Fruit fly (Drosophila melanogaster): ENCODE data around the gene CG4955.
A peak's percentile ranks its signal among the peaks of the same experiment; 100 is the strongest.

Gene CG4955

DNA sequence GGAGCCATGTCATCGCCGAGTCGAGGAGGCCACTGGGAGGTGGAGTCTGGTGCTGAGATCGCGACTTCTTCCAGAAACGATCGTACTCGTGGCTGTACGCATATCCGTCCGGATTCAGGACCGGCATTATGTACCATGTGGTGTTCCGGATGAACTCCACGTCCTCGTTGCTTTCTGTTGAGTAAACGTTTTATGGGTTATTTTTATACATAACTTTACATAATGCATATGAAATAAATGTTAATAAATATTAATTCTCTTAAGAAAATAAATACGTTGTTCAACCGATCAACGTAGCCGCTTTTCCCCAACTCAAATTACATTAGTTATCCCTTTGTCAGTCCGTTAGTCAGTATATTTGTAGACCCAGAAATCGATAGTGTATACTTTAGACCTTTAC, at the start of gene CG4955:
Gene CG4955 (plus strand): TSS at position 301 of the 400 bp plus-strand sequence.
- TF ChIP-seq Crg-1 (GFP tag; optimal IDR thresholded peaks at IDR 0.05) (no peak), bab1 (GFP tag; optimal IDR thresholded peaks at IDR 0.05) (no peak)

DNA sequence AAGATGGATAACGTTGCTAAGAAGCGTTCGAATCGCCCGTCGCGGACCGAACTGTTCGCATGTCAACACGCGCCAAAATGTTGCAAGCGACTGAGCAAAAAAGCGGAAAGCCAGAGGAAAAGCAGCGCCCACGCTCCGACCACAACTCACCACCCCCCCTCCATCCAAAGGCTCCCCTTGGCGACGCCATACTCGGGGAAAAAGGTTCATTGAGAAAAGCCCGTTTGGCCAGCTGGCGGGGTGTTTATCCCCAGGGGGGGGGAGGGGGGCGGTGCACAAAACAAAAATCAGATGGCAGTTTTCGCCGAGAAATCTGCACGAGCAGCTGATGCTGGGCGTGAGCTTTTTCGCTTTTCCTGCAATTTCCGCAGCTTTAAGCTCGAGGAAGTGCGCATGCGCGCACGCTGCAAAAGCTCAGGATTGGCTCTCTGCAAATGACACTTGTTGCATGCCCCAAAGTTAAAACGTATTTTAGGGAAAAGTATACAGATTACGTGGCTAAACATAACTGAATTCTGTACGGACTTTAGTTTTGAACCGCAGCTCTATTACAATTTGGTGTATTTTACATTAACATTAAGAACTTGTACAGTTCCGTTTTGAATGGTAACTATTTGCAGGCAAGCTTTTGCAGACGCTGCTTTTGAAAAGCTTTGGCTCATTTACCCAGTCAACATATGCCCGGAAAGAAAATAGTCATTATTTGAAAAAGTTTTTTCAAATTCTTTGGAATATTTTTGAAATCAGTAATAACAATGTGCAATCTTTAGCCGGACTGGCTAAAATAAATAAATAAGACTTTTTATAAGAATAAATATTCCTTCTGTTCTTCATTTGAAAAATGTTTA, 33.3 kb upstream of the CG4955 start:
- no peak for TF ChIP-seq ovo (GFP tag; optimal IDR thresholded peaks at IDR 0.05)
- TF ChIP-seq Crg-1 (GFP tag; optimal IDR thresholded peaks at IDR 0.05) = no peak
- TF ChIP-seq CG11617 (GFP tag; optimal IDR thresholded peaks at IDR 0.05) = no peak
- TF ChIP-seq Mnt (GFP tag; optimal IDR thresholded peaks at IDR 0.05) = no peak
- no peak for TF ChIP-seq CG7101 (tag; optimal IDR thresholded peaks at IDR 0.05)
- no peak for TF ChIP-seq CG33017 (tag; optimal IDR thresholded peaks at IDR 0.05)
- no peak for TF ChIP-seq CG5204 (GFP tag; optimal IDR thresholded peaks at IDR 0.05)
- TF ChIP-seq Hr96 (GFP tag; optimal IDR thresholded peaks at IDR 0.05) = no peak
- no peak for TF ChIP-seq kay (GFP tag; ENCODE audit: borderline replicate concordance)
- TF ChIP-seq CG14711 (tag; optimal IDR thresholded peaks at IDR 0.05) = no peak
- no peak for TF ChIP-seq Clk (GFP tag; optimal IDR thresholded peaks at IDR 0.05)
- TF ChIP-seq CG1620 (GFP tag; optimal IDR thresholded peaks at IDR 0.05) = no peak
- TF ChIP-seq toe (GFP tag; optimal IDR thresholded peaks at IDR 0.05) = no peak
- TF ChIP-seq tj (GFP tag; optimal IDR thresholded peaks at IDR 0.05) = no peak
- TF ChIP-seq cnc (optimal IDR thresholded peaks at IDR 0.05) = no peak
- no peak for TF ChIP-seq CG12768 (GFP tag; optimal IDR thresholded peaks at IDR 0.05)
- no peak for TF ChIP-seq CG7045 (GFP tag; optimal IDR thresholded peaks at IDR 0.05)
- TF ChIP-seq pad (GFP tag; optimal IDR thresholded peaks at IDR 0.05) = no peak
- no peak for TF ChIP-seq bab1 (GFP tag; optimal IDR thresholded peaks at IDR 0.05)
- no peak for TF ChIP-seq cic (GFP tag; optimal IDR thresholded peaks at IDR 0.05)

DNA sequence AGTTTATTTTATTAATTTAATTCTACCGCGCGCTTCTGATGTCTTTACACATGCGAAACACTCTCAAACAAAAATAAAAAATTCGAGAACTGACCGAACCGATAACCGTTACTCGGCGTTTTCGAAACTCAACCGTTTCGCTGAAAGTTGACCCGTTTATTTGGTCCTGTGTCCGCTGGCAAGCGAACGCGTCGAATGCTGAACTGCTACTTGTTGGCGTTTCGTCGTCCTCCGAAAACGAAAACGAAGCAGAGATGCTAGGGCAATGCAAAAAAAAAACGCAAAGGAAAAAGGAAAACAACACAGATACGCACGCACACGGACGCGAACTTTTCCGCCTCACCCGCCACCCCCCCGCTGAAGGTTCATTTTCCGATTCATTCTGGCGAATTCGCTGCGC, 14.6 kb upstream of the CG4955 start, which contains the start of gene CG45002:
Gene CG45002 (minus strand): TSS at position 101 of the 400 bp plus-strand sequence.
- TF ChIP-seq CG1620 (GFP tag; optimal IDR thresholded peaks at IDR 0.05) = no peak
- no peak for TF ChIP-seq cnc (optimal IDR thresholded peaks at IDR 0.05)
- no peak for TF ChIP-seq ovo (GFP tag; optimal IDR thresholded peaks at IDR 0.05)
- TF ChIP-seq CG33017 (tag; optimal IDR thresholded peaks at IDR 0.05) = no peak
- no peak for TF ChIP-seq Crg-1 (GFP tag; optimal IDR thresholded peaks at IDR 0.05)
- no peak for TF ChIP-seq tj (GFP tag; optimal IDR thresholded peaks at IDR 0.05)
- TF ChIP-seq toe (GFP tag; optimal IDR thresholded peaks at IDR 0.05) = no peak
- TF ChIP-seq Hr96 (GFP tag; optimal IDR thresholded peaks at IDR 0.05) = no peak
- TF ChIP-seq CG12768 (GFP tag; optimal IDR thresholded peaks at IDR 0.05) = no peak
- no peak for TF ChIP-seq Mnt (GFP tag; optimal IDR thresholded peaks at IDR 0.05)
- TF ChIP-seq CG5204 (GFP tag; optimal IDR thresholded peaks at IDR 0.05) = no peak
- no peak for TF ChIP-seq Clk (GFP tag; optimal IDR thresholded peaks at IDR 0.05)

DNA sequence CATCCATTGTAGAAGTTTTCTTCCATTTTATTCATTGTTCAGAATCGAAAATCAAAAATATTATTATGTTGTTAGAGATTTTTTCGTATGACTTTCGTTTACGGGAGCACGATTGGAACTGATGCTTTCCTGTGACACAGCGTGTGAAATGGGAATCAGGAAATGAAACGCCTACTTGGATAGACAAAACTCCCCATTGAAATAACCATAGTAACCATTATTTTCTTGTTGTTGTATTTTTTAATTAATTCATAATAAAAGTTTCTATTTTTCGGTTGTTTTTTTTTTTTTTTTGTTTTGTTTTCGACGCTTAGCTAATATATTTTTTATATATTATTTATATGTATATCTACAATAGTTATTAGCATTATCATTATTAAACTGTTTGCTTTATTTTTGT, 12.8 kb upstream of the CG4955 start, which contains the start of gene CG43077:
Gene CG43077 (minus strand): TSS at position 101 of the 400 bp plus-strand sequence.
- TF ChIP-seq CG7101 (tag; optimal IDR thresholded peaks at IDR 0.05) = no peak
- no peak for TF ChIP-seq CG5204 (GFP tag; optimal IDR thresholded peaks at IDR 0.05)
- no peak for TF ChIP-seq cic (GFP tag; optimal IDR thresholded peaks at IDR 0.05)
- no peak for TF ChIP-seq cnc (optimal IDR thresholded peaks at IDR 0.05)
- no peak for TF ChIP-seq tj (GFP tag; optimal IDR thresholded peaks at IDR 0.05)
- no peak for TF ChIP-seq CG11617 (GFP tag; optimal IDR thresholded peaks at IDR 0.05)
- no peak for TF ChIP-seq ovo (GFP tag; optimal IDR thresholded peaks at IDR 0.05)

DNA sequence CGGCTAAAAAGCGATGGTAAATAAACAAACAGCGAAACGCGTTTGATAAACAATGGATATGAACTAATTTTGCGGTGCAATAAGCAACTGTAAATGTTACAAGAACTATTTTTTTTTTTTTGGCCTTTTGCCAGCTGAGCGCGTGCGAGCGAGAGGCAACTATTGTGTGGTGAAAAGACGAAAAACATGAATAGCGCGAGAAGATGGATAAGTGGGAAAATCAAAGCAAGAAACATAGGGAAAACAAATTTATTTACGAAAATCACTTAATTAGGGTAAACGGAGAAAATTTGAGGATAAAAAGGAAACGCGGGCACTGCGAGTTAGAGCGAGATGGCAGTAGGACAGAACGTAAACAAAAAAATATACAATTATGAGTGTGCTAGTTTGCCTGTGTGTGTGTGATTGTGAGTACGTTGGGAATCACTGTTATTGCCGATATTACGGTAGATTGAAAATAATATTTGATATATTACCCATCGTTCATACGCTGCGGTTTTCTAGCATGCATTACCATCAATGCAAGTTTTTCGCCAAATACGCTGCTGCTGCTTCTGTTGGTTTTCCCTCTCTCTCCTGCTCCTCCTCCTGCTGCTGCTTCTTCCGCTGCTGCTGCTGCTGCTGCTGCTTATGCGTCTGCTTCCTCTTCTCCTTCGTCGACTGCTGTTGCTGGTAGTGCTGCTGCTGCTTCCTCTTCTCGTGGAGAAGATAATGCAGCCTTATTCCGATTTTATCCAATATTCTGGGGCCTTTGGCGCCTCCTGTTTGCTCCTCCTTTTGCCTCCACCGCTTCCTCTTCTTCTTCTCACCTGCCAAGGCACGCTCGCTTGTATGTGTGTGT, 4.6 kb upstream of the CG4955 start:
- TF ChIP-seq ovo (GFP tag; optimal IDR thresholded peaks at IDR 0.05) = no peak
- TF ChIP-seq CG33017 (tag; optimal IDR thresholded peaks at IDR 0.05) = no peak
- TF ChIP-seq CG12768 (GFP tag; optimal IDR thresholded peaks at IDR 0.05) = no peak
- TF ChIP-seq pad (GFP tag; optimal IDR thresholded peaks at IDR 0.05) = peak; percentile 27
- TF ChIP-seq CG1620 (GFP tag; optimal IDR thresholded peaks at IDR 0.05) = peak; percentile 12
- TF ChIP-seq kay (GFP tag; ENCODE audit: borderline replicate concordance) = no peak
- no peak for TF ChIP-seq Mnt (GFP tag; optimal IDR thresholded peaks at IDR 0.05)
- TF ChIP-seq CG14711 (tag; optimal IDR thresholded peaks at IDR 0.05) = no peak
- TF ChIP-seq Crg-1 (GFP tag; optimal IDR thresholded peaks at IDR 0.05) = peak; percentile 18

DNA sequence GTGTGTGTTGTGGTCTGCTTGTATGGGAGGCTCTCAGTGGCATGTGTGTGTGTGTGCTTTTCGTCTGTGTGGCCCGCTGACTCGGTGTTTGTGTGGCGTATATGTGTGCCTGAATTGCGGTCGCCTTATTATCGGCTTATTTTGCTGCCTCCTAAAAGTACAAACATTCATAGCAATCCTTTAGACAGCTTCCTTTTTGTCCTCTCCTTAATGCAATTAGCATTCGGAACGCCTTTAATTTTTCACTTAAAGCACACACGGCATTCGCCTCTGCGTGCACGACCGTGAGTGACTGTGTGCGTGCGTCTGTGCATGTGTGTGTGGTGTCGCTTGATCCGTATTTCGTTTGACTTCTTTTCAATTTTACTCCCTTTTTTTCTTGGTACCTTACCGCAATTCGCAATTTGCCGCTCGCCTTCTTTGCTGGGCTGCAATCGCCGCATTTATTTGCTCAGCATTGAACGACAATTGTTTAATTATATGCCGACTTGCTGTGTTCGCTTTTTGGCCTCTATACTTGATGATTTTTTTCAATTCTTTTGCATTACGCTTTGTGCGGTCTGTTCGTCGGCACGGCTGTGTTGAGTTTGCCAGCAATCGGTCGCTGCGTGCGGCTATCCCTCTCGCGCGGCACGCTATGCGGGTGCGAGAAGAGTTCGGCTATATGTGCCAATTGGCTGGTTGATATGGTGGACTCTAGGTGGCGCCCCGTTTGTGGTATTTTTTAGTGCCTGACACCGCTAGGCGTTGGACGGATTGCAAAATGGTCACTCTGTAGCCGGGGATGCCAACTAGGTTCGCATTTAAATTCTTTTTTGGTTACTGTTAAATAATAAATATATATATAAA, 3.7 kb upstream of the CG4955 start, which contains the start of gene wcy:
Gene wcy (minus strand): TSS at position 608 of the 849 bp plus-strand sequence.
- TF ChIP-seq bab1 (GFP tag; optimal IDR thresholded peaks at IDR 0.05) (peak; percentile 26), pad (GFP tag; optimal IDR thresholded peaks at IDR 0.05) (peak; percentile 67), CG1620 (GFP tag; optimal IDR thresholded peaks at IDR 0.05) (peak; percentile 59), Mnt (GFP tag; optimal IDR thresholded peaks at IDR 0.05) (peak; percentile 40), tj (GFP tag; optimal IDR thresholded peaks at IDR 0.05) (peak; percentile 32), ovo (GFP tag; optimal IDR thresholded peaks at IDR 0.05) (no peak), toe (GFP tag; optimal IDR thresholded peaks at IDR 0.05) (no peak), Crg-1 (GFP tag; optimal IDR thresholded peaks at IDR 0.05) (peak; percentile 6)
